Worm (Caenorhabditis elegans) whole organism, L1 larva: ENCODE results near the gene math-3.

Source experiments
- Y116A8C.19 ChIP-seq: sonication (generic microtip); optimal IDR thresholded peaks from 2 replicates; lab custom pipeline; 2016; ENCODE audit warnings: missing compliant biosample characterization, missing genetic modification characterization, borderline replicate concordance
- ceh-63 ChIP-seq: fragments of 200-800 bp; sonication (Bioruptor generic); optimal IDR thresholded peaks from 2 replicates; lab custom pipeline; 2018; ENCODE audit warnings: mild to moderate bottlenecking, missing genetic modification characterization, missing compliant biosample characterization
- ceh-82 ChIP-seq, 3 experiments: fragments of 150-350 bp in 1 of 3; sonication (generic microtip) in 2 of 3; optimal IDR thresholded peaks; 2 replicates each; lab custom pipeline; 2014 to 2017; ENCODE audit warnings: missing biosample characterization in 3 of 3, missing genetic modification characterization in 3 of 3
- ceh-90 ChIP-seq: sonication (generic microtip); optimal IDR thresholded peaks from 2 replicates; lab custom pipeline; 2016; ENCODE audit warnings: missing genetic modification characterization, missing compliant biosample characterization
- ces-1 ChIP-seq: fragments of 150-350 bp; optimal IDR thresholded peaks from 2 replicates; lab custom pipeline; 2014; ENCODE audit warnings: missing biosample characterization, missing genetic modification reagents, missing genetic modification characterization
- dpl-1 ChIP-seq, 3 experiments: fragments of 150-350 bp in 2 of 3; sonication (generic microtip) in 1 of 3; optimal IDR thresholded peaks; 2 replicates each; lab custom pipeline; 2014 to 2017; ENCODE audit warnings: missing biosample characterization in 3 of 3, missing genetic modification characterization in 3 of 3, missing genetic modification reagents in 3 of 3
- dsc-1 ChIP-seq: sonication (generic microtip); optimal IDR thresholded peaks from 2 replicates; lab custom pipeline; 2016; ENCODE audit warnings: mild to moderate bottlenecking, missing genetic modification characterization, missing compliant biosample characterization
- efl-1 ChIP-seq, 4 experiments: fragments of 150-350 bp; optimal IDR thresholded peaks in 3 of 4; peaks in 1 of 4; 1 replicate in 1 of 4; 2 replicates in 3 of 4; lab custom pipeline; 2014; ENCODE audit warnings: missing biosample characterization in 2 of 4, missing genetic modification characterization in 2 of 4, missing genetic modification reagents in 2 of 4
- egl-13 ChIP-seq: sonication (generic microtip); optimal IDR thresholded peaks from 2 replicates; lab custom pipeline; 2016; ENCODE audit warnings: missing genotype, missing genetic modification reagents, missing genetic modification characterization, missing compliant biosample characterization
- egl-27 ChIP-seq, 2 experiments: fragments of 150-350 bp in 1 of 2; sonication (generic microtip); optimal IDR thresholded peaks; 3 replicates each; lab custom pipeline; 2017 to 2018; ENCODE audit warnings: missing biosample characterization in 2 of 2, missing genetic modification characterization in 2 of 2, missing genetic modification reagents in 2 of 2
- fkh-4 ChIP-seq: sonication (generic microtip); optimal IDR thresholded peaks from 2 replicates; lab custom pipeline; 2016; ENCODE audit warnings: missing compliant biosample characterization, missing genetic modification characterization, borderline replicate concordance
- irx-1 ChIP-seq: sonication (generic microtip); optimal IDR thresholded peaks from 2 replicates; lab custom pipeline; 2016; ENCODE audit warnings: missing genetic modification characterization, missing compliant biosample characterization
- isw-1 ChIP-seq: fragments of 200-800 bp; sonication (Bioruptor generic); IDR thresholded peaks from 2 replicates; pipeline ENCODE4 v1.3.6; 2022; ENCODE audit warnings: missing genetic modification characterization, missing compliant biosample characterization
- lin-13 ChIP-seq: fragments of 150-350 bp; optimal IDR thresholded peaks from 2 replicates; lab custom pipeline; 2014; ENCODE audit warnings: missing biosample characterization, missing genetic modification reagents, missing genetic modification characterization
- lin-14 ChIP-seq: fragments of 200-800 bp; sonication (Bioruptor generic); optimal IDR thresholded peaks from 2 replicates; lab custom pipeline; 2018; ENCODE audit warnings: mild to moderate bottlenecking, missing genetic modification characterization, moderate library complexity, missing compliant biosample characterization
- lin-35 ChIP-seq, 2 experiments: fragments of 150-350 bp; optimal IDR thresholded peaks; 2 replicates each; lab custom pipeline; 2014; ENCODE audit warnings: missing biosample characterization in 2 of 2, missing genetic modification characterization in 2 of 2, missing genetic modification reagents in 2 of 2
- lin-39 ChIP-seq: fragments of 150-350 bp; optimal IDR thresholded peaks from 2 replicates; lab custom pipeline; 2014; ENCODE audit warnings: missing biosample characterization, missing genetic modification reagents, missing genetic modification characterization
- mab-9 ChIP-seq: fragments of 200-800 bp; sonication (Bioruptor generic); IDR thresholded peaks from 2 replicates; pipeline ENCODE4 v1.3.6; 2022; ENCODE audit warnings: missing genetic modification reagents, missing genetic modification characterization, missing compliant biosample characterization
- mdl-1 ChIP-seq, 2 experiments: fragments of 150-350 bp; optimal IDR thresholded peaks; 2 replicates each; lab custom pipeline; 2014 to 2017; ENCODE audit warnings: missing biosample characterization in 2 of 2, missing genetic modification characterization in 2 of 2, inconsistent platforms in 1 of 2
- mep-1 ChIP-seq: fragments of 150-350 bp; optimal IDR thresholded peaks from 2 replicates; lab custom pipeline; 2014; ENCODE audit warnings: missing biosample characterization, missing genetic modification characterization
- nhr-20 ChIP-seq: sonication (generic microtip); optimal IDR thresholded peaks from 2 replicates; lab custom pipeline; 2016; ENCODE audit warnings: mild to moderate bottlenecking, missing genetic modification characterization, missing compliant biosample characterization
- nhr-28 ChIP-seq: fragments of 150-350 bp; optimal IDR thresholded peaks from 2 replicates; lab custom pipeline; 2014; ENCODE audit warnings: missing biosample characterization, missing genetic modification characterization
- nhr-47 ChIP-seq: sonication (generic microtip); optimal IDR thresholded peaks from 2 replicates; lab custom pipeline; 2016; ENCODE audit warnings: mild to moderate bottlenecking, missing genetic modification characterization, moderate library complexity, missing compliant biosample characterization
- nhr-71 ChIP-seq: sonication (generic microtip); optimal IDR thresholded peaks from 2 replicates; lab custom pipeline; 2016; ENCODE audit warnings: mild to moderate bottlenecking, missing genetic modification characterization, moderate library complexity, missing compliant biosample characterization
- nhr-85 ChIP-seq: sonication (generic microtip); peaks from one replicate; lab custom pipeline; 2016; ENCODE audit warnings: missing genetic modification characterization, inconsistent platforms, missing compliant biosample characterization
- pag-3 ChIP-seq: sonication (generic microtip); optimal IDR thresholded peaks from 2 replicates; lab custom pipeline; 2017; ENCODE audit warnings: missing genetic modification characterization, mild to moderate bottlenecking, missing compliant biosample characterization, antibody characterized with exemption, borderline replicate concordance; ENCODE audit not compliant: insufficient read depth
- pqm-1 ChIP-seq: sonication (generic microtip); optimal IDR thresholded peaks from 3 replicates; lab custom pipeline; 2017; ENCODE audit warnings: missing biosample characterization, missing genetic modification characterization
- rnt-1 ChIP-seq: sonication (generic microtip); optimal IDR thresholded peaks from 2 replicates; lab custom pipeline; 2016; ENCODE audit warnings: mild to moderate bottlenecking, missing genetic modification characterization, moderate library complexity, missing compliant biosample characterization
- skn-1 ChIP-seq: fragments of 150-350 bp; optimal IDR thresholded peaks from 2 replicates; lab custom pipeline; 2014; ENCODE audit warnings: missing biosample characterization, missing genetic modification characterization
- snpc-4 ChIP-seq: fragments of 150-350 bp; optimal IDR thresholded peaks from 2 replicates; lab custom pipeline; 2014; ENCODE audit warnings: missing biosample characterization, missing genetic modification characterization
- sptf-1 ChIP-seq: fragments of 150-350 bp; optimal IDR thresholded peaks from 2 replicates; lab custom pipeline; 2014; ENCODE audit warnings: missing biosample characterization, missing genetic modification characterization
- sup-37 ChIP-seq: fragments of 200-800 bp; sonication (Bioruptor generic); optimal IDR thresholded peaks from 2 replicates; lab custom pipeline; 2018; ENCODE audit warnings: mild to moderate bottlenecking, missing genetic modification characterization, missing compliant biosample characterization
- swsn-7 ChIP-seq: sonication (generic microtip); optimal IDR thresholded peaks from 2 replicates; lab custom pipeline; 2016; ENCODE audit warnings: missing genetic modification characterization, missing compliant biosample characterization
- tbx-2 ChIP-seq: sonication (generic microtip); optimal IDR thresholded peaks from 2 replicates; lab custom pipeline; 2016; ENCODE audit warnings: missing genetic modification characterization, missing compliant biosample characterization
- tlp-1 ChIP-seq: fragments of 150-350 bp; optimal IDR thresholded peaks from 2 replicates; lab custom pipeline; 2014; ENCODE audit warnings: missing biosample characterization, missing genetic modification characterization
- unc-130 ChIP-seq: fragments of 150-350 bp; optimal IDR thresholded peaks from 2 replicates; lab custom pipeline; 2017; ENCODE audit warnings: missing biosample characterization, missing genetic modification characterization, inconsistent platforms
- unc-62 ChIP-seq: fragments of 150-350 bp; optimal IDR thresholded peaks from 2 replicates; lab custom pipeline; 2014; ENCODE audit warnings: missing biosample characterization, missing genetic modification reagents, missing genetic modification characterization
- zip-4 ChIP-seq: fragments of 200-800 bp; sonication (Bioruptor generic); optimal IDR thresholded peaks from 2 replicates; lab custom pipeline; 2018; ENCODE audit warnings: mild to moderate bottlenecking, missing genetic modification characterization, moderate library complexity, missing compliant biosample characterization
- ztf-11 ChIP-seq, 2 experiments: sonication (generic microtip); optimal IDR thresholded peaks; 2 replicates each; lab custom pipeline; 2016 to 2017; ENCODE audit warnings: missing genetic modification characterization in 2 of 2, missing biosample characterization in 1 of 2, missing compliant biosample characterization in 1 of 2

Gene math-3

ce11 chrII:1736353-1736752 is 35.5 kb upstream of the math-3 start, which contains the start of gene ceh-83:
TSS of gene ceh-83 (minus strand) at chrII:1736533.
- TF ChIP-seq efl-1 (optimal IDR thresholded peaks at IDR 0.05; lab: Kevin White, UChicago): peak; percentile 57 to 68
- peak; percentile 36 to 94 for TF ChIP-seq efl-1 (GFP tag; optimal IDR thresholded peaks at IDR 0.05 in 1 of 2; lab: Kevin White, UChicago)
- no peak for TF ChIP-seq irx-1
- TF ChIP-seq lin-35 (GFP tag; optimal IDR thresholded peaks at IDR 0.05; lab: Kevin White, UChicago): peak; percentile 2 to 64
- TF ChIP-seq sptf-1 (tag; lab: Kevin White, UChicago): no peak
- no peak for TF ChIP-seq swsn-7 (tag; lab: Kevin White, UChicago)
- no peak for TF ChIP-seq skn-1 (tag; lab: Kevin White, UChicago)
- no peak for TF ChIP-seq isw-1 (GFP tag; lab: Robert Waterston, UW)
- TF ChIP-seq nhr-85 (tag; lab: Kevin White, UChicago): peak; percentile 59
- peak; percentile 19 for TF ChIP-seq nhr-20 (tag; lab: Kevin White, UChicago)
- TF ChIP-seq snpc-4 (tag; lab: Kevin White, UChicago): no peak
- no peak for TF ChIP-seq egl-27 (tag; optimal IDR thresholded peaks at IDR 0.05; lab: Kevin White, UChicago)
- TF ChIP-seq Y116A8C.19 (tag; lab: Kevin White, UChicago): no peak
- TF ChIP-seq rnt-1 (tag; lab: Kevin White, UChicago): peak; percentile 50
- TF ChIP-seq tbx-2: no peak
- no peak for TF ChIP-seq pqm-1 (tag; lab: Kevin White, UChicago)
- TF ChIP-seq nhr-71 (tag; lab: Kevin White, UChicago): no peak
- no peak for TF ChIP-seq nhr-28 (tag; lab: Kevin White, UChicago)
- TF ChIP-seq egl-13 (tag; lab: Kevin White, UChicago): no peak
- no peak for TF ChIP-seq mep-1
- no peak for TF ChIP-seq unc-62 (GFP tag; lab: Kevin White, UChicago)
- TF ChIP-seq dpl-1 (GFP tag; optimal IDR thresholded peaks at IDR 0.05; lab: Kevin White, UChicago): peak in 2 of 3 experiments; percentile 16 to 34
- TF ChIP-seq lin-14 (GFP tag; lab: Kevin White, UChicago): peak; percentile 80
- TF ChIP-seq dsc-1: no peak
- TF ChIP-seq tlp-1 (tag; lab: Kevin White, UChicago): no peak
- no peak for TF ChIP-seq fkh-4 (tag; lab: Kevin White, UChicago)

ce11 chrII:1738844-1739243 is 33.0 kb upstream of the math-3 start, which contains the start of the genes irld-9 and irld-33:
TSS of gene irld-9 (minus strand) at chrII:1738944.
TSS of gene irld-33 (plus strand) at chrII:1739052.
- TF ChIP-seq ces-1: no peak
- no peak for TF ChIP-seq unc-130 (tag; lab: Kevin White, UChicago)
- no peak for TF ChIP-seq pag-3 (tag; lab: Kevin White, UChicago)
- no peak for TF ChIP-seq irx-1
- no peak for TF ChIP-seq ztf-11 (tag; optimal IDR thresholded peaks at IDR 0.05; lab: Kevin White, UChicago)
- no peak for TF ChIP-seq ceh-82 (tag; optimal IDR thresholded peaks at IDR 0.05; lab: Kevin White, UChicago)
- TF ChIP-seq, all 84 proteins: peak for 0

ce11 chrII:1741248-1741647 is 30.6 kb upstream of the math-3 start, which contains the start of gene K07G6.1:
TSS of gene K07G6.1 (plus strand) at chrII:1741548.
- TF ChIP-seq lin-39 (no peak), nhr-47 (tag; lab: Kevin White, UChicago) (no peak), nhr-28 (tag; lab: Kevin White, UChicago) (no peak), efl-1 (optimal IDR thresholded peaks at IDR 0.05; lab: Kevin White, UChicago) (no peak), efl-1 (GFP tag; optimal IDR thresholded peaks at IDR 0.05 in 1 of 2; lab: Kevin White, UChicago) (peak in 1 of 2 experiments; percentile 26)

ce11 chrII:1742535-1742934 is 29.4 kb upstream of the math-3 start, which contains the start of gene F36H5.12:
TSS of gene F36H5.12 (plus strand) at chrII:1742835.
- TF ChIP-seq mdl-1 (tag; optimal IDR thresholded peaks at IDR 0.05; lab: Kevin White, UChicago) (no peak), lin-14 (GFP tag; lab: Kevin White, UChicago) (no peak), rnt-1 (tag; lab: Kevin White, UChicago) (no peak), lin-13 (GFP tag; lab: Kevin White, UChicago) (no peak), lin-35 (GFP tag; optimal IDR thresholded peaks at IDR 0.05; lab: Kevin White, UChicago) (no peak), zip-4 (GFP tag; lab: Kevin White, UChicago) (no peak), ceh-63 (no peak), mab-9 (GFP tag; lab: Robert Waterston, UW) (no peak), isw-1 (GFP tag; lab: Robert Waterston, UW) (no peak), nhr-28 (tag; lab: Kevin White, UChicago) (no peak), sup-37 (GFP tag; lab: Kevin White, UChicago) (no peak), egl-13 (tag; lab: Kevin White, UChicago) (no peak), tbx-2 (no peak), ceh-90 (tag; lab: Kevin White, UChicago) (no peak)
